Worm (Caenorhabditis elegans) whole organism, L4 larva: ENCODE data around the gene eef-1G.

Experiments used
- F10B5.3 ChIP-seq: sonication (generic microtip); optimal IDR thresholded peaks from 2 replicates; lab custom pipeline; 2016; ENCODE audit warnings: mild to moderate bottlenecking, missing genetic modification characterization, missing compliant biosample characterization
- F44E2.7 ChIP-seq: fragments of 200-800 bp; sonication (Bioruptor generic); IDR thresholded peaks from 2 replicates; pipeline ENCODE4 v2.1.2; 2022; ENCODE audit warnings: missing genetic modification characterization, missing compliant biosample characterization
- R02D3.7 ChIP-seq: fragments of 150-350 bp; sonication (generic microtip); optimal IDR thresholded peaks from 3 replicates; lab custom pipeline; 2014; ENCODE audit warnings: missing biosample characterization, missing genetic modification characterization
- T26A8.4 ChIP-seq: fragments of 200-800 bp; sonication (Bioruptor generic); IDR thresholded peaks from 2 replicates; pipeline ENCODE4 v1.3.6; 2022; ENCODE audit warnings: missing genetic modification characterization, missing compliant biosample characterization
- Y48G9A.11 ChIP-seq: fragments of 200-800 bp; sonication (Bioruptor generic); IDR thresholded peaks from 2 replicates; pipeline ENCODE4 v1.3.6; 2022; ENCODE audit warnings: missing genetic modification reagents, missing genetic modification characterization, missing compliant biosample characterization
- Y5F2A.4 ChIP-seq: fragments of 200-800 bp; sonication (Bioruptor generic); optimal IDR thresholded peaks from 2 replicates; lab custom pipeline; 2018; ENCODE audit warnings: mild to moderate bottlenecking, missing genetic modification characterization, missing compliant biosample characterization
- Y75B8A.6 ChIP-seq: fragments of 200-800 bp; sonication (Bioruptor generic); IDR thresholded peaks from 2 replicates; pipeline ENCODE4 v1.3.6; 2022; ENCODE audit warnings: missing genetic modification reagents, missing genetic modification characterization, missing compliant biosample characterization
- aha-1 ChIP-seq: fragments of 150-350 bp; peaks from one replicate; lab custom pipeline; 2014; ENCODE audit warnings: missing biosample characterization, missing genetic modification characterization
- arid-1 ChIP-seq: fragments of 200-800 bp; sonication (Bioruptor generic); conservative IDR thresholded peaks from 2 replicates; pipeline ENCODE4 v1.3.6; 2022; ENCODE audit warnings: missing genetic modification reagents, missing genetic modification characterization, missing compliant biosample characterization
- ceh-44 ChIP-seq: fragments of 200-800 bp; sonication (Bioruptor generic); IDR thresholded peaks from 2 replicates; pipeline ENCODE4 v1.3.6; 2022; ENCODE audit warnings: missing genetic modification reagents, missing genetic modification characterization, missing compliant biosample characterization
- ceh-62 ChIP-seq: sonication (generic microtip); optimal IDR thresholded peaks from 2 replicates; lab custom pipeline; 2017; ENCODE audit warnings: missing biosample characterization, missing genetic modification characterization
- ces-1 ChIP-seq: fragments of 150-350 bp; sonication (generic microtip); optimal IDR thresholded peaks from 4 replicates; lab custom pipeline; 2014; ENCODE audit warnings: missing biosample characterization, missing genetic modification reagents, missing genetic modification characterization
- ctbp-1 ChIP-seq: fragments of 200-800 bp; sonication (Bioruptor generic); IDR thresholded peaks from 2 replicates; pipeline ENCODE4 v1.3.6; 2022; ENCODE audit warnings: missing genetic modification reagents, missing genetic modification characterization, missing compliant biosample characterization
- daf-12 ChIP-seq: fragments of 150-350 bp; optimal IDR thresholded peaks from 2 replicates; lab custom pipeline; 2014; ENCODE audit warnings: missing biosample characterization, missing genetic modification reagents, missing genetic modification characterization
- daf-16 ChIP-seq, 3 experiments: sonication (generic microtip); optimal IDR thresholded peaks; 2 replicates each; lab custom pipeline; 2016 to 2017; ENCODE audit warnings: missing genetic modification characterization in 3 of 3, missing genetic modification reagents in 3 of 3, mild to moderate bottlenecking in 2 of 3, missing compliant biosample characterization in 2 of 3, missing biosample characterization in 1 of 3, moderate library complexity in 1 of 3
- dmd-6 ChIP-seq: fragments of 200-800 bp; sonication (Bioruptor generic); IDR thresholded peaks from 2 replicates; pipeline ENCODE4 v1.3.6; 2022; ENCODE audit warnings: missing genetic modification reagents, missing genetic modification characterization, missing compliant biosample characterization
- dmd-9 ChIP-seq: fragments of 200-800 bp; sonication (Bioruptor generic); IDR thresholded peaks from 2 replicates; pipeline ENCODE4 v1.3.6; 2022; ENCODE audit warnings: missing genetic modification reagents, missing genetic modification characterization, missing compliant biosample characterization
- dpl-1 ChIP-seq: fragments of 150-350 bp; optimal IDR thresholded peaks from 2 replicates; lab custom pipeline; 2014; ENCODE audit warnings: missing biosample characterization, missing genetic modification reagents, missing genetic modification characterization
- dve-1 ChIP-seq: sonication (generic microtip); optimal IDR thresholded peaks from 2 replicates; lab custom pipeline; 2017; ENCODE audit warnings: antibody characterized with exemption, mild to moderate bottlenecking, missing genetic modification characterization, missing compliant biosample characterization; ENCODE audit not compliant: insufficient read depth
- fos-1 ChIP-seq: fragments of 150-350 bp; optimal IDR thresholded peaks from 2 replicates; lab custom pipeline; 2014; ENCODE audit warnings: missing biosample characterization, missing genetic modification characterization
- gei-8 ChIP-seq: fragments of 200-800 bp; sonication (Bioruptor generic); optimal IDR thresholded peaks from 2 replicates; lab custom pipeline; 2018; ENCODE audit warnings: mild to moderate bottlenecking, missing genetic modification characterization, missing compliant biosample characterization
- lim-7 ChIP-seq: fragments of 200-800 bp; sonication (Bioruptor generic); IDR thresholded peaks from 2 replicates; pipeline ENCODE4 v1.3.6; 2022; ENCODE audit warnings: missing genetic modification characterization, missing compliant biosample characterization
- lin-15B ChIP-seq: fragments of 150-350 bp; sonication (generic microtip); optimal IDR thresholded peaks from 3 replicates; lab custom pipeline; 2014; ENCODE audit warnings: missing biosample characterization, missing genetic modification characterization
- lin-29 ChIP-seq: fragments of 200-800 bp; sonication (Bioruptor generic); IDR thresholded peaks from 2 replicates; pipeline ENCODE4 v1.3.6; 2022; ENCODE audit warnings: missing genetic modification reagents, missing genetic modification characterization, missing compliant biosample characterization
- lin-38 ChIP-seq: fragments of 200-800 bp; sonication (Bioruptor generic); IDR thresholded peaks from 2 replicates; pipeline ENCODE4 v1.3.6; 2022; ENCODE audit warnings: missing genetic modification reagents, missing genetic modification characterization, missing compliant biosample characterization
- lin-39 ChIP-seq: fragments of 150-350 bp; optimal IDR thresholded peaks from 2 replicates; lab custom pipeline; 2014; ENCODE audit warnings: missing biosample characterization, missing genetic modification reagents, missing genetic modification characterization
- lir-3 ChIP-seq: sonication (generic microtip); optimal IDR thresholded peaks from 2 replicates; lab custom pipeline; 2016; ENCODE audit warnings: mild to moderate bottlenecking, missing genetic modification characterization, missing compliant biosample characterization
- lsy-2 ChIP-seq, 2 experiments: fragments of 150-350 bp in 1 of 2; sonication (generic microtip) in 1 of 2; optimal IDR thresholded peaks; 2 replicates each; lab custom pipeline; 2014 to 2017; ENCODE audit warnings: missing biosample characterization in 2 of 2, missing genetic modification characterization in 2 of 2
- mdl-1 ChIP-seq, 2 experiments: fragments of 150-350 bp in 1 of 2; sonication (generic microtip) in 1 of 2; optimal IDR thresholded peaks; 2 replicates each; lab custom pipeline; 2014 to 2017; ENCODE audit warnings: missing biosample characterization in 2 of 2, missing genetic modification characterization in 2 of 2
- mep-1 ChIP-seq: fragments of 150-350 bp; sonication (generic microtip); optimal IDR thresholded peaks from 3 replicates; lab custom pipeline; 2014; ENCODE audit warnings: missing biosample characterization, missing genetic modification characterization
- mes-2 ChIP-seq: sonication (generic microtip); optimal IDR thresholded peaks from 2 replicates; lab custom pipeline; 2016; ENCODE audit warnings: missing genotype, mild to moderate bottlenecking, missing genetic modification characterization, missing compliant biosample characterization; ENCODE audit not compliant: poor library complexity, severe bottlenecking
- mxl-2 ChIP-seq: fragments of 200-800 bp; sonication (Bioruptor generic); conservative IDR thresholded peaks from 2 replicates; pipeline ENCODE4 v1.3.6; 2022; ENCODE audit warnings: missing genetic modification reagents, missing genetic modification characterization, missing compliant biosample characterization
- nhr-237 ChIP-seq: sonication (generic microtip); optimal IDR thresholded peaks from 2 replicates; lab custom pipeline; 2017; ENCODE audit warnings: missing biosample characterization, missing genetic modification characterization
- nhr-25 ChIP-seq: sonication (generic microtip); optimal IDR thresholded peaks from 2 replicates; lab custom pipeline; 2017; ENCODE audit warnings: missing genetic modification characterization, mild to moderate bottlenecking, missing compliant biosample characterization, antibody characterized with exemption, moderate library complexity, borderline replicate concordance; ENCODE audit not compliant: insufficient read depth
- nhr-77 ChIP-seq: fragments of 150-350 bp; optimal IDR thresholded peaks from 2 replicates; lab custom pipeline; 2014; ENCODE audit warnings: missing biosample characterization, missing genetic modification characterization
- pha-4 ChIP-seq, 2 experiments: fragments of 150-350 bp in 1 of 2; fragments of 200-800 bp in 1 of 2; sonication (Bioruptor generic) in 1 of 2; IDR thresholded peaks in 1 of 2; optimal IDR thresholded peaks in 1 of 2; 2 replicates each; pipeline versions ENCODE4 v1.3.6 to Lab custom; 2014 to 2022; ENCODE audit warnings: missing genetic modification characterization in 2 of 2, missing genetic modification reagents in 2 of 2, missing biosample characterization in 1 of 2, missing compliant biosample characterization in 1 of 2
- php-3 ChIP-seq: fragments of 200-800 bp; sonication (Bioruptor generic); IDR thresholded peaks from 2 replicates; pipeline ENCODE4 v1.3.6; 2022; ENCODE audit warnings: missing genetic modification reagents, missing genetic modification characterization, missing compliant biosample characterization
- rbr-2 ChIP-seq: sonication (generic microtip); optimal IDR thresholded peaks from 2 replicates; lab custom pipeline; 2016; ENCODE audit warnings: missing genotype, missing genetic modification characterization, missing compliant biosample characterization
- saeg-2 ChIP-seq: fragments of 200-800 bp; sonication (Bioruptor generic); IDR thresholded peaks from 2 replicates; pipeline ENCODE4 v1.3.6; 2022; ENCODE audit warnings: missing genetic modification reagents, missing genetic modification characterization, missing compliant biosample characterization
- skn-1 ChIP-seq: fragments of 150-350 bp; optimal IDR thresholded peaks from 2 replicates; lab custom pipeline; 2014; ENCODE audit warnings: missing biosample characterization, missing genetic modification characterization
- snpc-1.2 ChIP-seq: fragments of 200-800 bp; sonication (Bioruptor generic); IDR thresholded peaks from 2 replicates; pipeline ENCODE4 v1.3.6; 2022; ENCODE audit warnings: missing genetic modification reagents, missing genetic modification characterization, missing compliant biosample characterization
- tag-97 ChIP-seq: fragments of 200-800 bp; sonication (Bioruptor generic); IDR thresholded peaks from 2 replicates; pipeline ENCODE4 v1.3.6; 2022; ENCODE audit warnings: missing genetic modification characterization, missing compliant biosample characterization
- unc-130 ChIP-seq: sonication (generic microtip); optimal IDR thresholded peaks from 2 replicates; lab custom pipeline; 2016; ENCODE audit warnings: missing genetic modification reagents, missing genetic modification characterization, missing compliant biosample characterization
- unc-62 ChIP-seq, 3 experiments: fragments of 150-350 bp in 1 of 3; sonication (generic microtip); optimal IDR thresholded peaks in 2 of 3; peaks in 1 of 3; 1 replicate in 1 of 3; 2 replicates in 2 of 3; lab custom pipeline; 2014 to 2017; ENCODE audit warnings: missing biosample characterization in 3 of 3, missing genetic modification characterization in 3 of 3, missing genetic modification reagents in 3 of 3, missing genotype in 1 of 3
- vab-7 ChIP-seq: fragments of 200-800 bp; sonication (Bioruptor generic); IDR thresholded peaks from 2 replicates; pipeline ENCODE4 v1.3.6; 2022; ENCODE audit warnings: missing genetic modification reagents, missing genetic modification characterization, missing compliant biosample characterization
- zag-1 ChIP-seq: fragments of 150-350 bp; optimal IDR thresholded peaks from 2 replicates; lab custom pipeline; 2014; ENCODE audit warnings: missing biosample characterization, missing genetic modification characterization
- zfp-2 ChIP-seq: sonication (generic microtip); optimal IDR thresholded peaks from 2 replicates; lab custom pipeline; 2016; ENCODE audit warnings: mild to moderate bottlenecking, missing genetic modification characterization, missing compliant biosample characterization
- zip-11 ChIP-seq: fragments of 200-800 bp; sonication (Bioruptor generic); IDR thresholded peaks from 2 replicates; pipeline ENCODE4 v1.3.6; 2022; ENCODE audit warnings: missing genetic modification characterization, missing compliant biosample characterization
- zip-2 ChIP-seq: fragments of 150-350 bp; optimal IDR thresholded peaks from 2 replicates; lab custom pipeline; 2014; ENCODE audit warnings: missing biosample characterization, missing genetic modification characterization
- ztf-11 ChIP-seq: fragments of 150-350 bp; optimal IDR thresholded peaks from 2 replicates; lab custom pipeline; 2014; ENCODE audit warnings: missing biosample characterization, missing genetic modification characterization
- ztf-7 ChIP-seq: fragments of 150-350 bp; optimal IDR thresholded peaks from 2 replicates; lab custom pipeline; 2014; ENCODE audit warnings: missing biosample characterization, missing genetic modification characterization

The eef-1G gene

DNA sequence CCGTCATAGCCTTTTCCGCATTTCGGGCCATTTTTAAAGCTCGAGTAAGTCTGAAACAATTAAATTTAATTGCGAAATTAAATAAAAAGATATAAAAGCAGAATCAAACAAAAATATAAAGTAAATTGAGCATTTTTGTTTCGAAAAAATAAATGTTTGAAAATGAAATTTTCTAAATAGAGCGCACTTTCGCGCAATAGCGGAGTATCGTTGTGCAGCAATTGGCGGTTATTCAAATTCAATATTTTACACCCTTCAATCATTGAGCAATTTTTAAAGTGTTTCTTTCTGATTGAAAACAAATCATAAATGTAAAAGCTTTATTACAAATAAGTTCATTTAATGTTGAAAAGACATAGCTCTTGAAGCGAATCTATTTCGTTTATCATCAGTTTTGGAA is 35.1 kb downstream of the eef-1G start, which contains the start of gene isy-1 (continued):
- TF ChIP-seq F10B5.3 (no peak), nhr-77 (tag; lab: Kevin White, UChicago) (peak; percentile 60), unc-62 (GFP tag; optimal IDR thresholded peaks at IDR 0.05 in 1 of 2; lab: Kevin White, UChicago) (no peak), unc-62 (tag; optimal IDR thresholded peaks at IDR 0.05; lab: Kevin White, UChicago) (no peak), dve-1 (tag; lab: Kevin White, UChicago) (no peak), unc-130 (GFP tag; lab: Kevin White, UChicago) (no peak), ctbp-1 (GFP tag; lab: Robert Waterston, UW) (no peak), php-3 (GFP tag; lab: Robert Waterston, UW) (no peak), dmd-9 (GFP tag; lab: Robert Waterston, UW) (no peak), mdl-1 (tag; optimal IDR thresholded peaks at IDR 0.05; lab: Kevin White, UChicago) (no peak), nhr-237 (tag; lab: Kevin White, UChicago) (no peak), daf-16 (GFP tag; optimal IDR thresholded peaks at IDR 0.05; lab: Kevin White, UChicago) (no peak), daf-16 (tag; optimal IDR thresholded peaks at IDR 0.05; lab: Kevin White, UChicago) (peak; percentile 19), gei-8 (GFP tag; lab: Kevin White, UChicago) (no peak), tag-97 (GFP tag; lab: Robert Waterston, UW) (no peak), mxl-2 (GFP tag; lab: Robert Waterston, UW) (no peak), pha-4 (GFP tag; IDR thresholded peaks at IDR 0.05; lab: Robert Waterston, UW) (no peak), pha-4 (tag; optimal IDR thresholded peaks at IDR 0.05; lab: Kevin White, UChicago) (peak; percentile 13), ces-1 (peak; percentile 32), arid-1 (GFP tag; lab: Robert Waterston, UW) (no peak), ceh-44 (GFP tag; lab: Robert Waterston, UW) (no peak), Y5F2A.4 (GFP tag; lab: Kevin White, UChicago) (no peak), ztf-11 (tag; lab: Kevin White, UChicago) (no peak), snpc-1.2 (no peak), dpl-1 (peak; percentile 94), lin-15B (tag; lab: Kevin White, UChicago) (peak; percentile 34), mes-2 (tag; lab: Kevin White, UChicago) (no peak), zip-11 (GFP tag; lab: Robert Waterston, UW) (no peak), lir-3 (no peak), T26A8.4 (GFP tag; lab: Robert Waterston, UW) (no peak), vab-7 (GFP tag; lab: Robert Waterston, UW) (no peak), zip-2 (no peak), nhr-25 (tag; lab: Kevin White, UChicago) (no peak), ceh-62 (tag; lab: Kevin White, UChicago) (no peak), saeg-2 (GFP tag; lab: Robert Waterston, UW) (no peak), skn-1 (no peak), Y48G9A.11 (GFP tag; lab: Robert Waterston, UW) (peak; percentile 86), lsy-2 (tag; optimal IDR thresholded peaks at IDR 0.05; lab: Kevin White, UChicago) (peak in 1 of 2 experiments; percentile 86), zag-1 (tag; lab: Kevin White, UChicago) (no peak), daf-12 (tag; lab: Kevin White, UChicago) (no peak), R02D3.7 (no peak), ztf-7 (tag; lab: Kevin White, UChicago) (no peak), mep-1 (tag; lab: Kevin White, UChicago) (no peak), lim-7 (no peak), Y75B8A.6 (GFP tag; lab: Robert Waterston, UW) (no peak), rbr-2 (tag; lab: Kevin White, UChicago) (peak; percentile 16), lin-39 (tag; lab: Kevin White, UChicago) (no peak), lin-38 (GFP tag; lab: Robert Waterston, UW) (peak; percentile 89), lin-29 (no peak), fos-1 (tag; lab: Kevin White, UChicago) (no peak), dmd-6 (GFP tag; lab: Robert Waterston, UW) (no peak), aha-1 (no peak), F44E2.7 (no peak), zfp-2 (no peak)
